Worm (Caenorhabditis elegans) whole organism, L2 larva: ENCODE data around the gene trx-1.

Experiments used
- C34F6.9 ChIP-seq: fragments of 150-350 bp; optimal IDR thresholded peaks from 2 replicates; lab custom pipeline; 2014; ENCODE audit warnings: missing biosample characterization, missing genetic modification characterization
- F13H6.1 ChIP-seq: sonication (generic microtip); optimal IDR thresholded peaks from 2 replicates; lab custom pipeline; 2016; ENCODE audit warnings: missing genetic modification characterization, missing compliant biosample characterization
- R02D3.7 ChIP-seq: fragments of 150-350 bp; optimal IDR thresholded peaks from 2 replicates; lab custom pipeline; 2014; ENCODE audit warnings: missing biosample characterization, missing genetic modification characterization
- Y55F3AM.14 ChIP-seq: fragments of 200-800 bp; sonication (Bioruptor generic); optimal IDR thresholded peaks from 2 replicates; lab custom pipeline; 2018; ENCODE audit warnings: mild to moderate bottlenecking, missing genetic modification characterization, missing compliant biosample characterization
- alr-1 ChIP-seq: fragments of 150-350 bp; optimal IDR thresholded peaks from 2 replicates; lab custom pipeline; 2014; ENCODE audit warnings: missing biosample characterization, missing genetic modification characterization
- aly-2 ChIP-seq: fragments of 150-350 bp; optimal IDR thresholded peaks from 2 replicates; lab custom pipeline; 2014; ENCODE audit warnings: missing biosample characterization, missing genetic modification characterization
- ama-1 ChIP-seq: fragments of 150-350 bp; optimal IDR thresholded peaks from 2 replicates; lab custom pipeline; 2018; ENCODE audit warnings: inconsistent platforms
- blmp-1 ChIP-seq: sonication (generic microtip); optimal IDR thresholded peaks from 2 replicates; lab custom pipeline; 2017; ENCODE audit warnings: missing genetic modification characterization, mild to moderate bottlenecking, missing compliant biosample characterization, antibody characterized with exemption, moderate library complexity; ENCODE audit not compliant: insufficient read depth
- ceh-16 ChIP-seq: fragments of 150-350 bp; optimal IDR thresholded peaks from 2 replicates; lab custom pipeline; 2014; ENCODE audit warnings: missing biosample characterization, missing genetic modification characterization
- ceh-82 ChIP-seq: fragments of 150-350 bp; optimal IDR thresholded peaks from 2 replicates; lab custom pipeline; 2014; ENCODE audit warnings: missing biosample characterization, missing genetic modification characterization
- crh-2 ChIP-seq: sonication (generic microtip); optimal IDR thresholded peaks from 2 replicates; lab custom pipeline; 2017; ENCODE audit warnings: missing biosample characterization, missing genetic modification characterization
- dmd-4 ChIP-seq: sonication (generic microtip); optimal IDR thresholded peaks from 2 replicates; lab custom pipeline; 2017; ENCODE audit warnings: missing biosample characterization, missing genetic modification characterization
- egl-27 ChIP-seq: sonication (generic microtip); optimal IDR thresholded peaks from 3 replicates; lab custom pipeline; 2017; ENCODE audit warnings: missing biosample characterization, missing genetic modification reagents, missing genetic modification characterization
- elt-1 ChIP-seq: fragments of 150-350 bp; optimal IDR thresholded peaks from 2 replicates; lab custom pipeline; 2014; ENCODE audit warnings: missing biosample characterization, missing genetic modification characterization
- elt-3 ChIP-seq: sonication (generic microtip); optimal IDR thresholded peaks from 2 replicates; lab custom pipeline; 2017; ENCODE audit warnings: missing biosample characterization, missing genetic modification characterization
- fos-1 ChIP-seq: fragments of 150-350 bp; optimal IDR thresholded peaks from 2 replicates; lab custom pipeline; 2014; ENCODE audit warnings: missing biosample characterization, missing genetic modification characterization
- gmeb-1 ChIP-seq: fragments of 150-350 bp; optimal IDR thresholded peaks from 2 replicates; lab custom pipeline; 2014; ENCODE audit warnings: missing biosample characterization, missing genetic modification characterization
- lin-11 ChIP-seq: fragments of 150-350 bp; sonication (generic microtip); optimal IDR thresholded peaks from 2 replicates; lab custom pipeline; 2014; ENCODE audit warnings: missing biosample characterization, missing genetic modification characterization, inconsistent platforms, mixed read lengths
- lin-13 ChIP-seq: fragments of 150-350 bp; optimal IDR thresholded peaks from 2 replicates; lab custom pipeline; 2014; ENCODE audit warnings: missing biosample characterization, missing genetic modification reagents, missing genetic modification characterization
- lin-39 ChIP-seq: fragments of 150-350 bp; optimal IDR thresholded peaks from 2 replicates; lab custom pipeline; 2014; ENCODE audit warnings: missing biosample characterization, missing genetic modification reagents, missing genetic modification characterization
- lsy-2 ChIP-seq, 2 experiments: fragments of 150-350 bp in 1 of 2; sonication (generic microtip) in 1 of 2; optimal IDR thresholded peaks; 2 replicates each; lab custom pipeline; 2014 to 2017; ENCODE audit warnings: missing biosample characterization in 2 of 2, missing genetic modification characterization in 2 of 2
- mbf-1 ChIP-seq: sonication (generic microtip); optimal IDR thresholded peaks from 2 replicates; lab custom pipeline; 2017; ENCODE audit warnings: missing biosample characterization, missing genetic modification characterization
- mdl-1 ChIP-seq, 2 experiments: fragments of 150-350 bp in 1 of 2; sonication (generic microtip) in 1 of 2; optimal IDR thresholded peaks; 2 replicates each; lab custom pipeline; 2017; ENCODE audit warnings: missing biosample characterization in 2 of 2, missing genetic modification characterization in 2 of 2
- nhr-10 ChIP-seq: sonication (generic microtip); optimal IDR thresholded peaks from 2 replicates; lab custom pipeline; 2017; ENCODE audit warnings: missing biosample characterization, missing genetic modification characterization
- nhr-11 ChIP-seq: fragments of 150-350 bp; optimal IDR thresholded peaks from 2 replicates; lab custom pipeline; 2014; ENCODE audit warnings: missing biosample characterization, missing genetic modification characterization
- nhr-12 ChIP-seq: fragments of 150-350 bp; optimal IDR thresholded peaks from 2 replicates; lab custom pipeline; 2014; ENCODE audit warnings: missing biosample characterization, missing genetic modification characterization
- nhr-129 ChIP-seq: fragments of 150-350 bp; optimal IDR thresholded peaks from 2 replicates; lab custom pipeline; 2014; ENCODE audit warnings: missing biosample characterization, missing genetic modification characterization
- nhr-21 ChIP-seq: fragments of 150-350 bp; optimal IDR thresholded peaks from 2 replicates; lab custom pipeline; 2014; ENCODE audit warnings: missing biosample characterization, missing genetic modification characterization
- nhr-23 ChIP-seq: fragments of 150-350 bp; optimal IDR thresholded peaks from 2 replicates; lab custom pipeline; 2014; ENCODE audit warnings: missing biosample characterization, missing genetic modification reagents, missing genetic modification characterization
- nhr-237 ChIP-seq: fragments of 150-350 bp; optimal IDR thresholded peaks from 2 replicates; lab custom pipeline; 2014; ENCODE audit warnings: missing biosample characterization, missing genetic modification characterization
- nhr-25 ChIP-seq: fragments of 150-350 bp; sonication (generic microtip); optimal IDR thresholded peaks from 3 replicates; lab custom pipeline; 2014; ENCODE audit warnings: missing biosample characterization, missing genetic modification characterization
- nhr-6 ChIP-seq: fragments of 150-350 bp; optimal IDR thresholded peaks from 2 replicates; lab custom pipeline; 2014; ENCODE audit warnings: missing biosample characterization, missing genetic modification characterization
- nhr-77 ChIP-seq: fragments of 150-350 bp; optimal IDR thresholded peaks from 2 replicates; lab custom pipeline; 2014; ENCODE audit warnings: missing biosample characterization, missing genetic modification characterization
- peb-1 ChIP-seq: fragments of 150-350 bp; optimal IDR thresholded peaks from 2 replicates; lab custom pipeline; 2014; ENCODE audit warnings: missing biosample characterization, missing genetic modification characterization
- sem-4 ChIP-seq: fragments of 150-350 bp; optimal IDR thresholded peaks from 2 replicates; lab custom pipeline; 2014; ENCODE audit warnings: missing biosample characterization, missing genetic modification reagents, missing genetic modification characterization
- skn-1 ChIP-seq: sonication (generic microtip); optimal IDR thresholded peaks from 2 replicates; lab custom pipeline; 2017; ENCODE audit warnings: missing biosample characterization, missing genetic modification characterization
- sma-3 ChIP-seq: sonication (generic microtip); optimal IDR thresholded peaks from 2 replicates; lab custom pipeline; 2016; ENCODE audit warnings: missing genetic modification reagents, missing genetic modification characterization, missing compliant biosample characterization
- sma-9 ChIP-seq, 2 experiments: fragments of 150-350 bp in 1 of 2; sonication (generic microtip) in 1 of 2; optimal IDR thresholded peaks; 2 replicates each; lab custom pipeline; 2014 to 2016; ENCODE audit warnings: missing genetic modification characterization in 2 of 2, mild to moderate bottlenecking in 1 of 2, missing biosample characterization in 1 of 2, missing compliant biosample characterization in 1 of 2, missing genetic modification reagents in 1 of 2, moderate library complexity in 1 of 2
- snpc-4 ChIP-seq: fragments of 150-350 bp; optimal IDR thresholded peaks from 2 replicates; lab custom pipeline; 2014; ENCODE audit warnings: missing biosample characterization, missing genetic modification characterization
- unc-39 ChIP-seq: fragments of 150-350 bp; optimal IDR thresholded peaks from 2 replicates; lab custom pipeline; 2014; ENCODE audit warnings: missing biosample characterization, missing genetic modification characterization
- unc-55 ChIP-seq: fragments of 150-350 bp; sonication (generic microtip); optimal IDR thresholded peaks from 3 replicates; lab custom pipeline; 2014; ENCODE audit warnings: missing biosample characterization, missing genetic modification reagents, missing genetic modification characterization
- unc-62 ChIP-seq: fragments of 150-350 bp; optimal IDR thresholded peaks from 2 replicates; lab custom pipeline; 2014; ENCODE audit warnings: missing biosample characterization, missing genetic modification reagents, missing genetic modification characterization
- zag-1 ChIP-seq: fragments of 150-350 bp; optimal IDR thresholded peaks from 2 replicates; lab custom pipeline; 2014; ENCODE audit warnings: missing biosample characterization, missing genetic modification characterization
- ztf-1 ChIP-seq: fragments of 200-800 bp; sonication (Bioruptor generic); conservative IDR thresholded peaks from 2 replicates; pipeline ENCODE4 v1.3.6; 2022; ENCODE audit warnings: missing genetic modification characterization, missing compliant biosample characterization
- ztf-11 ChIP-seq: sonication (generic microtip); optimal IDR thresholded peaks from 2 replicates; lab custom pipeline; 2017; ENCODE audit warnings: missing biosample characterization, missing genetic modification characterization
- ztf-4 ChIP-seq: fragments of 150-350 bp; optimal IDR thresholded peaks from 2 replicates; lab custom pipeline; 2014; ENCODE audit warnings: missing biosample characterization, missing genetic modification characterization

Gene trx-1

DNA sequence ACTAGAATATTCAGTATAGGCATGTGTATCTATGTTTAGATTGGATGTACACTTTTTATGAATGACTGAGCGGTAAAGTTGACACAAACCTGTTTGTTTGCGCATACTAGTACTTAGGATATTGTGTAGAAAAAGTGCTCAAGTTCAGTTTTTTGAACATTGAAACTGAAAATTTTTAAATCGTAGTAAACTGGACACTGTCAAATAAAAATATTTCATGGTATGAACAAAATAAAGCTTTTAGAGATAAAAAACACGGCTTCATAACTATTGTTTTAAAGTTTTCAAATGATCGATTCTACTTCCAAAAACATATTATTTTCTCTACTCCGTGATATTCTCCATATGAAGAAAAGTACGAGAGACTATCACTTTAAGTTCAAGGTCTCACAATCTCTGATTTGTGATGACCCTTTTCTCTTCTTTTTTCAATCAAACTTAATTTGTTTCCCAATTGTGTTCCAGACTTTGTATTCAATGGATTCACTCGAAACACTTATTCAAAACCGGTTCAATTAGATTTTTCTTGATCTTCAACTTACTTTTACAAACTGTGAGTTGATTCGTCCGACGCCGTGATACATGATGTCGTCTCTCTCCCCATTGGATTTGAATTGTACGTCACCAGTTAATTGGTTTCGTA, 38.1 kb upstream of the trx-1 start:
- TF ChIP-seq fos-1 (tag; lab: Kevin White, UChicago) (no peak), sma-9 (GFP tag; optimal IDR thresholded peaks at IDR 0.05; lab: Kevin White, UChicago) (peak; percentile 36), sma-9 (tag; optimal IDR thresholded peaks at IDR 0.05; lab: Kevin White, UChicago) (no peak), nhr-10 (tag; lab: Kevin White, UChicago) (no peak), F13H6.1 (tag; lab: Kevin White, UChicago) (no peak), nhr-21 (peak; percentile 4), lsy-2 (tag; optimal IDR thresholded peaks at IDR 0.05; lab: Kevin White, UChicago) (no peak), nhr-25 (peak; percentile 66), R02D3.7 (tag; lab: Kevin White, UChicago) (no peak), sma-3 (GFP tag; lab: Kevin White, UChicago) (peak; percentile 58)

DNA sequence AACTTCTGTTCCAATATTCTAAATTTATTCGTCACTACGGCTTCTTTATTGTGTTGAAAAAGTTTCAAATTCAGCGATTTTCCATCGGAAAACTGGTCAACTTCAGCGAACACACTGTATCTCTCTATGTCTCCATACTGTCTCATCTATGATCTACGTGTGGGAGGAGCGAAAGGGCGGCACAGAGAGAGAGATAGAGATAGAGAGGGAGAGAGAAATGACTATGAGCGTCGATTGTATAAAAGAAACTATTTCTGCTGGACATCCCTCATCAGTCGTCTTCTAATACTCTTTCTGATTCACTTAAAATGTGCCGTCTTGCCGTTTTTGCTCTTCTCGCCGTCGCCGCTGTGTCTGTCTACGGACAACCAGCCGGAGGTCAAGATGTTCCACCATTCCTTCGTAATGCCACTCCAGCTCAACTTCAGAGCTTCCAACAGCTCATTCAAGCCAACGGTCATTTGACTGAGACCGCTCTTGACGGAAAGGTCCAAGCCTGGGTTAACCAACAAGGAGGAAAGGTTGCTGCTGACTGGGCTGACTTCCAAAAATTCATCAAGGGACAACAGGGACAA, 37.0 kb upstream of the trx-1 start, which contains the start of gene srlf-1:
Gene srlf-1 (plus strand): TSS at position 268 of the 575 bp plus-strand sequence.
- TF ChIP-seq nhr-25 (peak; percentile 18), lin-13 (GFP tag; lab: Kevin White, UChicago) (no peak), nhr-129 (no peak), skn-1 (tag; lab: Kevin White, UChicago) (no peak), nhr-11 (tag; lab: Kevin White, UChicago) (no peak), mdl-1 (tag; optimal IDR thresholded peaks at IDR 0.05; lab: Kevin White, UChicago) (no peak), Y55F3AM.14 (GFP tag; lab: Kevin White, UChicago) (no peak), sem-4 (tag; lab: Kevin White, UChicago) (no peak), blmp-1 (tag; lab: Kevin White, UChicago) (peak; percentile 31), zag-1 (tag; lab: Kevin White, UChicago) (no peak), alr-1 (no peak), R02D3.7 (tag; lab: Kevin White, UChicago) (no peak), F13H6.1 (tag; lab: Kevin White, UChicago) (no peak), nhr-23 (tag; lab: Kevin White, UChicago) (no peak), nhr-21 (peak; percentile 13), nhr-12 (tag; lab: Kevin White, UChicago) (no peak), nhr-77 (tag; lab: Kevin White, UChicago) (no peak), gmeb-1 (no peak), C34F6.9 (no peak), nhr-6 (tag; lab: Kevin White, UChicago) (no peak), mbf-1 (no peak), ztf-4 (tag; lab: Kevin White, UChicago) (no peak), lsy-2 (tag; optimal IDR thresholded peaks at IDR 0.05; lab: Kevin White, UChicago) (no peak), unc-39 (no peak), lin-11 (no peak), dmd-4 (tag; lab: Kevin White, UChicago) (no peak), nhr-10 (tag; lab: Kevin White, UChicago) (no peak), ama-1 (peak; percentile 83), aly-2 (tag; lab: Kevin White, UChicago) (no peak), ceh-82 (no peak), egl-27 (tag; lab: Kevin White, UChicago) (no peak), sma-9 (GFP tag; optimal IDR thresholded peaks at IDR 0.05; lab: Kevin White, UChicago) (peak; percentile 68), sma-9 (tag; optimal IDR thresholded peaks at IDR 0.05; lab: Kevin White, UChicago) (no peak), lin-39 (tag; lab: Kevin White, UChicago) (no peak), sma-3 (GFP tag; lab: Kevin White, UChicago) (peak; percentile 65), ceh-16 (tag; lab: Kevin White, UChicago) (no peak), ztf-1 (GFP tag; lab: Robert Waterston, UW) (no peak), ztf-11 (no peak), unc-62 (GFP tag; lab: Kevin White, UChicago) (no peak), elt-3 (tag; lab: Kevin White, UChicago) (no peak), elt-1 (no peak), snpc-4 (no peak), fos-1 (tag; lab: Kevin White, UChicago) (no peak), nhr-237 (no peak), unc-55 (GFP tag; lab: Kevin White, UChicago) (no peak), crh-2 (no peak), peb-1 (no peak)
